Fruit fly (Drosophila melanogaster): ENCODE measurements around the gene PLCXD.

- TF ChIP-seq dsf (GFP tag; optimal IDR thresholded peaks at IDR 0.05; ENCODE audit: borderline replicate concordance) = no peak
- no peak for TF ChIP-seq Abd-B (GFP tag; optimal IDR thresholded peaks at IDR 0.05)
- no peak for TF ChIP-seq woc (GFP tag; optimal IDR thresholded peaks at IDR 0.05)
- TF ChIP-seq foxo (GFP tag; optimal IDR thresholded peaks at IDR 0.05) = no peak
- TF ChIP-seq ey (GFP tag; optimal IDR thresholded peaks at IDR 0.05) = no peak
- TF ChIP-seq sv (GFP tag; optimal IDR thresholded peaks at IDR 0.05) = no peak
- TF ChIP-seq CG9705 (GFP tag; optimal IDR thresholded peaks at IDR 0.05) = no peak
Measured at dm6 chr2L:12053365-12053764, 4.1 kb downstream of the PLCXD start.

Measured in whole organism, wandering third instar larva.